Fruit fly (Drosophila melanogaster): ENCODE measurements around the gene CG9175.
A peak's percentile ranks its signal among the peaks of the same experiment; 100 is the strongest.

The CG9175 gene

DNA sequence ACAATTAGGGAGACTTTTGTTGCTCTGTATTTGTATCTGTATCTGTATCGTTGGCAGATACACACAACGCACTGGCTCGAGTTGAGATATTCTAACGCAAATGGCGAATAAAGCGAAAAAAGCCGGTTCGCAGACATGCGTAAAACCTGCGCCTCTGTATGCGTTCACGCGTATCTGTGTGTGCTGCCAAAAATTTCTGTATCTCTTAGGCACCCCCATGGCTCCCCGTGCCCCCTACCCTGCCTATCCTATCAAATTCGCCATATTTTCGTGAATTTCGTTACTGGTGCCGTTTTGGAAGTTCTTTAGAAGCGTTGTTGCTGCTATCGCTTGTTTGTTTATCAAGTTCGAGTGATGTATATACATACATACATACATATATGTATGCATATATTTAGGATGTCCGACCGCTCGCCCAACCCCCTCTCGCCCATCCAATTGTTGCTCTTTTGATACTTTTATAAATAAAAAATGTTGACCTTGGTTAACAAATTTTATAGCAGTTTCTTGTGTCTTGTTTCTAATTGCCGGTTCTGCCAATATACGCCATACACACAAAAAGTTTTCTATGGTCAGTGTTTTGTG is 12.9 kb downstream of the CG9175 start:
- TF ChIP-seq usp (GFP tag; optimal IDR thresholded peaks at IDR 0.05) (no peak), CG9705 (GFP tag; optimal IDR thresholded peaks at IDR 0.05) (no peak), HLH106 (tag; optimal IDR thresholded peaks at IDR 0.05) (peak; percentile 22), Hnf4 (GFP tag; optimal IDR thresholded peaks at IDR 0.05) (peak; percentile 66), dsf (GFP tag; optimal IDR thresholded peaks at IDR 0.05; ENCODE audit: borderline replicate concordance) (no peak), Jra (GFP tag; optimal IDR thresholded peaks at IDR 0.05) (no peak), h (GFP tag; optimal IDR thresholded peaks at IDR 0.05) (peak; percentile 51), woc (GFP tag; optimal IDR thresholded peaks at IDR 0.05) (no peak), pan (optimal IDR thresholded peaks at IDR 0.05) (no peak), CrebA (GFP tag; optimal IDR thresholded peaks at IDR 0.05; ENCODE audit: borderline replicate concordance) (peak; percentile 42), Myc (optimal IDR thresholded peaks at IDR 0.05) (no peak), rgr (GFP tag; optimal IDR thresholded peaks at IDR 0.05) (no peak), ey (GFP tag; optimal IDR thresholded peaks at IDR 0.05) (no peak), fru (GFP tag; optimal IDR thresholded peaks at IDR 0.05) (peak; percentile 41), Sp1 (GFP tag; optimal IDR thresholded peaks at IDR 0.05) (no peak), Hr83 (GFP tag; optimal IDR thresholded peaks at IDR 0.05; ENCODE audit: poor library complexity, severe bottlenecking) (peak; percentile 52), jim (GFP tag; optimal IDR thresholded peaks at IDR 0.05) (no peak), Rel (GFP tag; optimal IDR thresholded peaks at IDR 0.05) (peak; percentile 25), Rel (tag; optimal IDR thresholded peaks at IDR 0.05) (peak; percentile 40), lola (GFP tag; optimal IDR thresholded peaks at IDR 0.05) (no peak), N (GFP tag; optimal IDR thresholded peaks at IDR 0.05) (no peak), brk (GFP tag; optimal IDR thresholded peaks at IDR 0.05) (peak; percentile 27), dmrt93B (GFP tag; optimal IDR thresholded peaks at IDR 0.05) (no peak), Dif (GFP tag; optimal IDR thresholded peaks at IDR 0.05; ENCODE audit: partially characterized antibody) (peak; percentile 52), OdsH (GFP tag; optimal IDR thresholded peaks at IDR 0.05) (peak; percentile 49), Vsx2 (GFP tag; optimal IDR thresholded peaks at IDR 0.05; ENCODE audit: partially characterized antibody) (no peak), dl (GFP tag; optimal IDR thresholded peaks at IDR 0.05; ENCODE audit: insufficient read depth in 1 of 2, partially characterized antibody in 2 of 2) (no peak), Abd-B (GFP tag; optimal IDR thresholded peaks at IDR 0.05) (no peak), foxo (GFP tag; optimal IDR thresholded peaks at IDR 0.05) (no peak), psq (GFP tag; optimal IDR thresholded peaks at IDR 0.05) (peak; percentile 48), Hr78 (GFP tag; optimal IDR thresholded peaks at IDR 0.05) (no peak), GATAd (GFP tag; optimal IDR thresholded peaks at IDR 0.05) (no peak), CG32264 (GFP tag; optimal IDR thresholded peaks at IDR 0.05) (no peak), tai (GFP tag; optimal IDR thresholded peaks at IDR 0.05) (peak; percentile 43), Dfd (GFP tag; optimal IDR thresholded peaks at IDR 0.05) (no peak), sv (GFP tag; optimal IDR thresholded peaks at IDR 0.05) (no peak), sage (GFP tag; optimal IDR thresholded peaks at IDR 0.05) (no peak), Mio (GFP tag; optimal IDR thresholded peaks at IDR 0.05) (no peak), br (GFP tag; optimal IDR thresholded peaks at IDR 0.05) (peak; percentile 4)

DNA sequence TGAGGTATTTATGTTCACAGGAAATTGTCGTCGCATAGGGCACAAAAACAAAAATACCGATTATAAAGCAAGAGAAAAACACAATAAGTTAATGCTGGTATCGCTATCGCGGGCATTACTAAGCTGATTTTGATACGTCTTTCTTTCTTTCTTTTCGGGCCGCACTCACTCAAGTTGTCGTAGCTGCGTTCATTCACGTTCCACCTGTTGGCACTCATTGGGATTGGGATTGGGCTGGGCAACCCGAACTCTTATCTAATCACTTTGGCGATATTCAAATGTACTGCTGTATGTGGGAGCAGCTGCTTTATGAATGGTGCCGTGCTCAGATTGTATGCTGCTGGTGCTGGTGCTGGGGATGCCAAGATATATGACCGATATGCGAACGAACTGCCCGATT is 14.1 kb downstream of the CG9175 start:
- TF ChIP-seq tai (GFP tag; optimal IDR thresholded peaks at IDR 0.05) (no peak), h (GFP tag; optimal IDR thresholded peaks at IDR 0.05) (peak; percentile 9), Hr83 (GFP tag; optimal IDR thresholded peaks at IDR 0.05; ENCODE audit: poor library complexity, severe bottlenecking) (peak; percentile 3), Rel (GFP tag; optimal IDR thresholded peaks at IDR 0.05) (no peak), Rel (tag; optimal IDR thresholded peaks at IDR 0.05) (peak; percentile 49)
